Fruit fly (Drosophila melanogaster): ENCODE data around the gene CG16863.

The CG16863 gene

DNA sequence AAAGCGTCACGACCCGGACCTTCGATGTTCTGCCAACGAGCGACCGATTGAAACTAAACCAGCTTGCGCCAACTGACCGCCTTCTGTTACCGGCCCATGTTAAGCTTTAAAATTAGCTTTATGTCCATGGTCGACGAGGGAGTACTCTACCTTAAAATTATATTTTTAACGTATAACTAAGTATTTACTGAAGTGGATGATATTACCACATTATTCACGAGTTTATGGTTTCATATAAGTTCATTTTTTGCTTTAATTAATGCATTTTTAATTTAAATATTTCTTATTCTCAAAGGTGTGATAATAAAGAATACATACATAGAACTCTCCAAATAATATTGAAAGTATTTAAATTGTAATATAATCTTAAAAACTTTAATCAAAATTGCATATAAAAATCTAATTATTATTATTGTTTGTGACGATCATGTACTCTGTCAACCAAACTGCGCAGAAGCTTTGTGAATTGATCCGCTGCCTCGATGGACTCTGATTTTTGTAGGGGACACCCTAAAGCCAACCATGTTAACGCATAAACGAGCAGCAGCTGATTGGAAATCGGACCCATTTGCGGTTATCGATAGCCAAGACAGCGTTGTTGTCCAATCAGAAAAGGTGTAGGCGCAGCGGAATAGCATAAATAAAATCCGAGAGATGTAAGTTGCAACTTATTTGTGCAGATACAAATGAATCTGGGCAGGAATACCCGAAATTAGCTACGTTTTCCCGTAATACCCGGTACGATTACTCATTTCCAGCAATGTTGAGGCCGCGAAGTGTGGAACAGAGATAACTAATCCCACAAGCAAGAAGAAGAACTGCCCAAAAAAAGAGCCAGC lies 10.4 kb upstream of the CG16863 start, which contains the start of the genes CG9008 and p38b (continued):
- TF ChIP-seq sd (tag; optimal IDR thresholded peaks at IDR 0.05), result peak; percentile 57
- TF ChIP-seq Dfd (GFP tag; optimal IDR thresholded peaks at IDR 0.05), result no peak
- TF ChIP-seq CG31224 (GFP tag; IDR thresholded peaks at IDR 0.05), result peak; percentile 45; the same call in 1 of the 2 replicates
- TF ChIP-seq CG12659 (GFP tag; optimal IDR thresholded peaks at IDR 0.05), result peak; percentile 92
- TF ChIP-seq cwo (GFP tag; optimal IDR thresholded peaks at IDR 0.05), result peak; percentile 80
- no peak for TF ChIP-seq Lim3 (GFP tag; IDR thresholded peaks at IDR 0.05)
- TF ChIP-seq sug (tag; optimal IDR thresholded peaks at IDR 0.05), result peak; percentile 88
- TF ChIP-seq HmgD (GFP tag; optimal IDR thresholded peaks at IDR 0.05), result no peak
- TF ChIP-seq ems (GFP tag; optimal IDR thresholded peaks at IDR 0.05), result no peak
- TF ChIP-seq gce (GFP tag; IDR thresholded peaks at IDR 0.05), result no peak
- TF ChIP-seq NC2α (GFP tag; optimal IDR thresholded peaks at IDR 0.05), result no peak
- peak; percentile 89 for TF ChIP-seq CG2712 (tag; optimal IDR thresholded peaks at IDR 0.05)
- TF ChIP-seq CG10274 (GFP tag; optimal IDR thresholded peaks at IDR 0.05), result peak; percentile 90
- TF ChIP-seq pita (GFP tag; optimal IDR thresholded peaks at IDR 0.05), result no peak
- TF ChIP-seq tio (GFP tag; optimal IDR thresholded peaks at IDR 0.05), result no peak
- TF ChIP-seq ro (GFP tag; IDR thresholded peaks at IDR 0.05), result peak; percentile 29; the same call in 1 of the 2 replicates
- peak; percentile 90 for TF ChIP-seq CG12104 (GFP tag; optimal IDR thresholded peaks at IDR 0.05)
- TF ChIP-seq CG7271 (tag; optimal IDR thresholded peaks at IDR 0.05), result no peak
- peak; percentile 94 for TF ChIP-seq Sox100B (GFP tag; optimal IDR thresholded peaks at IDR 0.05)
- TF ChIP-seq Hmx (GFP tag; optimal IDR thresholded peaks at IDR 0.05), result no peak
- TF ChIP-seq lbe (GFP tag; optimal IDR thresholded peaks at IDR 0.05), result peak; percentile 52
- peak; percentile 75 for TF ChIP-seq Xbp1 (GFP tag; optimal IDR thresholded peaks at IDR 0.05)
- TF ChIP-seq hkb (optimal IDR thresholded peaks at IDR 0.05), result no peak
- peak; percentile 46; the same call in 1 of the 2 replicates for TF ChIP-seq hkb (GFP tag; IDR thresholded peaks at IDR 0.05)
- peak; percentile 60; the same call in 1 of the 2 replicates for TF ChIP-seq klu (GFP tag; IDR thresholded peaks at IDR 0.05)
- peak; percentile 41 for TF ChIP-seq CG6813 (GFP tag; optimal IDR thresholded peaks at IDR 0.05)
- peak; percentile 83 for TF ChIP-seq CG10979 (tag; optimal IDR thresholded peaks at IDR 0.05)
- TF ChIP-seq Xrp1 (GFP tag; IDR thresholded peaks at IDR 0.05), result peak; percentile 56; the same call in 1 of the 2 replicates
- peak; percentile 46 for TF ChIP-seq CG10654 (GFP tag; optimal IDR thresholded peaks at IDR 0.05)
- TF ChIP-seq croc (GFP tag; conservative IDR thresholded peaks at IDR 0.05), result peak; percentile 44; the same call in 1 of the 3 replicates
- TF ChIP-seq chinmo (GFP tag; IDR thresholded peaks at IDR 0.05; ENCODE audit: partially characterized antibody), result 0 out of 4 replicates have a peak, but pooled peaks have one; percentile 67
- 0 out of 3 replicates have a peak, but pooled peaks have one; percentile 43 for TF ChIP-seq otp (GFP tag; IDR thresholded peaks at IDR 0.05)
- peak; percentile 49; the same call in 1 of the 3 replicates for TF ChIP-seq Opbp (GFP tag; IDR thresholded peaks at IDR 0.05; ENCODE audit: partially characterized antibody)
- TF ChIP-seq Poxn (GFP tag; IDR thresholded peaks at IDR 0.05), result no peak
- peak; percentile 20; the same call in 2 of the 3 replicates for TF ChIP-seq CG34422 (GFP tag; IDR thresholded peaks at IDR 0.05)
- peak; percentile 85 for TF ChIP-seq PHDP (tag; optimal IDR thresholded peaks at IDR 0.05)
- TF ChIP-seq CG4328 (GFP tag; optimal IDR thresholded peaks at IDR 0.05), result peak; percentile 81
- peak; percentile 46 for TF ChIP-seq bab2 (GFP tag; optimal IDR thresholded peaks at IDR 0.05)
- peak; percentile 86 for TF ChIP-seq CG15601 (tag; optimal IDR thresholded peaks at IDR 0.05)
- peak; percentile 14 for TF ChIP-seq CG2875 (GFP tag; optimal IDR thresholded peaks at IDR 0.05)
- 0 out of 2 replicates have a peak, but pooled peaks have one; percentile 25 for TF ChIP-seq Oaz (GFP tag; IDR thresholded peaks at IDR 0.05)
- TF ChIP-seq CG11247 (GFP tag; IDR thresholded peaks at IDR 0.05), result peak; percentile 30; the same call in 1 of the 2 replicates
- peak; percentile 69 for TF ChIP-seq Fer2 (tag; optimal IDR thresholded peaks at IDR 0.05)
- peak; percentile 68 for TF ChIP-seq Rfx (GFP tag; IDR thresholded peaks at IDR 0.05)
- TF ChIP-seq bcd (GFP tag; optimal IDR thresholded peaks at IDR 0.05), result peak; percentile 85
- peak; percentile 66 for TF ChIP-seq sqz (GFP tag; optimal IDR thresholded peaks at IDR 0.05)
- TF ChIP-seq MTF-1 (GFP tag; optimal IDR thresholded peaks at IDR 0.05; ENCODE audit: borderline replicate concordance), result no peak
- TF ChIP-seq sob (GFP tag; IDR thresholded peaks at IDR 0.05), result peak; percentile 61

Data from whole organism, embryonic.